Worm (Caenorhabditis elegans) whole organism, early embryonic: Measurements from ENCODE around the gene C41H7.9.

ENCODE experiments used
- B0310.2 ChIP-seq: sonication (generic microtip); optimal IDR thresholded peaks from 2 replicates; lab custom pipeline; 2016; ENCODE audit warnings: mild to moderate bottlenecking, missing genetic modification characterization, missing compliant biosample characterization
- F13C5.2 ChIP-seq: sonication (generic microtip); optimal IDR thresholded peaks from 2 replicates; lab custom pipeline; 2017; ENCODE audit warnings: mild to moderate bottlenecking, missing genetic modification characterization, inconsistent platforms, missing compliant biosample characterization
- aly-1 ChIP-seq: sonication (generic microtip); optimal IDR thresholded peaks from 2 replicates; lab custom pipeline; 2016; ENCODE audit warnings: missing genetic modification characterization, missing compliant biosample characterization
- ama-1 ChIP-seq: fragments of 150-350 bp; optimal IDR thresholded peaks from 2 replicates; lab custom pipeline; 2014
- ceh-13 ChIP-seq: fragments of 200-800 bp; sonication (Bioruptor generic); optimal IDR thresholded peaks from 2 replicates; lab custom pipeline; 2018; ENCODE audit warnings: mild to moderate bottlenecking, missing genetic modification characterization, missing compliant biosample characterization
- ceh-36 ChIP-seq: sonication (generic microtip); optimal IDR thresholded peaks from 2 replicates; lab custom pipeline; 2016; ENCODE audit warnings: missing genetic modification characterization, inconsistent platforms, missing compliant biosample characterization
- ets-7 ChIP-seq: sonication (generic microtip); optimal IDR thresholded peaks from 2 replicates; lab custom pipeline; 2016; ENCODE audit warnings: missing genotype, missing genetic modification characterization, missing compliant biosample characterization
- flt-1 ChIP-seq: fragments of 200-800 bp; sonication (Bioruptor generic); IDR thresholded peaks from 2 replicates; pipeline ENCODE4 v1.3.6; 2022; ENCODE audit warnings: missing genetic modification characterization, missing compliant biosample characterization
- hmbx-1 ChIP-seq: sonication (generic microtip); optimal IDR thresholded peaks from 2 replicates; lab custom pipeline; 2016; ENCODE audit warnings: mild to moderate bottlenecking, missing genetic modification characterization, missing compliant biosample characterization
- hmg-4 ChIP-seq: fragments of 200-800 bp; sonication (Bioruptor generic); optimal IDR thresholded peaks from 2 replicates; lab custom pipeline; 2018; ENCODE audit warnings: mild to moderate bottlenecking, missing genetic modification characterization, missing compliant biosample characterization
- hnd-1 ChIP-seq: sonication (generic microtip); optimal IDR thresholded peaks from 2 replicates; lab custom pipeline; 2016; ENCODE audit warnings: missing genetic modification characterization, missing compliant biosample characterization
- pes-1 ChIP-seq: fragments of 200-800 bp; sonication (Bioruptor generic); IDR thresholded peaks from 2 replicates; pipeline ENCODE4 v1.3.6; 2022; ENCODE audit warnings: missing genetic modification reagents, missing genetic modification characterization, missing compliant biosample characterization
- scrt-1 ChIP-seq: fragments of 200-800 bp; sonication (Bioruptor generic); IDR thresholded peaks from 2 replicates; pipeline ENCODE4 v1.3.6; 2022; ENCODE audit warnings: missing genetic modification characterization, missing compliant biosample characterization
- sea-1 ChIP-seq: fragments of 200-800 bp; sonication (Bioruptor generic); conservative IDR thresholded peaks from 2 replicates; pipeline ENCODE4 v1.3.6; 2022; ENCODE audit warnings: missing genetic modification characterization, missing compliant biosample characterization
- tbx-11 ChIP-seq: fragments of 200-800 bp; sonication (Bioruptor generic); IDR thresholded peaks from 2 replicates; pipeline ENCODE4 v1.3.6; 2022; ENCODE audit warnings: missing genetic modification characterization, missing compliant biosample characterization
- tbx-37 ChIP-seq: fragments of 200-800 bp; sonication (Bioruptor generic); conservative IDR thresholded peaks from 2 replicates; pipeline ENCODE4 v1.3.6; 2022; ENCODE audit warnings: missing genetic modification reagents, missing genetic modification characterization, missing compliant biosample characterization
- tra-4 ChIP-seq: sonication (generic microtip); optimal IDR thresholded peaks from 2 replicates; lab custom pipeline; 2017; ENCODE audit warnings: missing genetic modification characterization, missing compliant biosample characterization

The C41H7.9 gene

ce11 chrII:3000535-3001264 lies 11.3 kb downstream of the C41H7.9 start, which contains the start of gene lido-9:
Gene lido-9, plus strand, starts transcription at chrII:3000768.
- TF ChIP-seq ama-1 (peak; percentile 23), tbx-11 (GFP tag; lab: Robert Waterston, UW) (no peak), sea-1 (0 out of 2 replicates have a peak, but pooled peaks have one; percentile 48), F13C5.2 (no peak), flt-1 (GFP tag; lab: Robert Waterston, UW) (no peak), aly-1 (no peak), scrt-1 (GFP tag; lab: Robert Waterston, UW) (peak; percentile 68), hmg-4 (GFP tag; lab: Kevin White, UChicago) (no peak), B0310.2 (tag; lab: Kevin White, UChicago) (no peak), pes-1 (GFP tag; lab: Robert Waterston, UW) (no peak)

ce11 chrII:2997828-2998441 lies 14.1 kb downstream of the C41H7.9 start:
- TF ChIP-seq hnd-1 (tag; lab: Kevin White, UChicago) (no peak), ama-1 (no peak), flt-1 (GFP tag; lab: Robert Waterston, UW) (no peak), pes-1 (GFP tag; lab: Robert Waterston, UW) (no peak), tra-4 (tag; lab: Kevin White, UChicago) (no peak), hmbx-1 (tag; lab: Kevin White, UChicago) (no peak), B0310.2 (tag; lab: Kevin White, UChicago) (no peak), sea-1 (no peak), hmg-4 (GFP tag; lab: Kevin White, UChicago) (no peak), scrt-1 (GFP tag; lab: Robert Waterston, UW) (no peak), F13C5.2 (no peak), tbx-37 (GFP tag; lab: Robert Waterston, UW) (no peak), tbx-11 (GFP tag; lab: Robert Waterston, UW) (no peak)

ce11 chrII:2996721-2997120 lies 15.3 kb downstream of the C41H7.9 start, which contains the start of gene lido-8:
Gene lido-8, plus strand, starts transcription at chrII:2997021.
- TF ChIP-seq scrt-1 (GFP tag; lab: Robert Waterston, UW), result no peak
- no peak for TF ChIP-seq hmg-4 (GFP tag; lab: Kevin White, UChicago)

ce11 chrII:2994590-2995392 lies 17.2 kb downstream of the C41H7.9 start:
- no peak for TF ChIP-seq flt-1 (GFP tag; lab: Robert Waterston, UW)
- TF ChIP-seq scrt-1 (GFP tag; lab: Robert Waterston, UW), result no peak
- TF ChIP-seq aly-1, result no peak
- no peak for TF ChIP-seq ceh-13 (GFP tag; lab: Kevin White, UChicago)
- no peak for TF ChIP-seq sea-1
- TF ChIP-seq ets-7 (tag; lab: Kevin White, UChicago), result no peak
- TF ChIP-seq hmbx-1 (tag; lab: Kevin White, UChicago), result no peak
- TF ChIP-seq ama-1, result no peak
- TF ChIP-seq B0310.2 (tag; lab: Kevin White, UChicago), result no peak
- no peak for TF ChIP-seq tbx-37 (GFP tag; lab: Robert Waterston, UW)
- TF ChIP-seq hmg-4 (GFP tag; lab: Kevin White, UChicago), result no peak
- TF ChIP-seq hnd-1 (tag; lab: Kevin White, UChicago), result no peak
- TF ChIP-seq tra-4 (tag; lab: Kevin White, UChicago), result no peak
- TF ChIP-seq tbx-11 (GFP tag; lab: Robert Waterston, UW), result no peak
- no peak for TF ChIP-seq ceh-36 (tag; lab: Kevin White, UChicago)
- no peak for TF ChIP-seq F13C5.2
- TF ChIP-seq pes-1 (GFP tag; lab: Robert Waterston, UW), result no peak

ce11 chrII:2992300-2992699 lies 19.7 kb downstream of the C41H7.9 start:
- TF ChIP-seq ceh-13 (GFP tag; lab: Kevin White, UChicago), result no peak
- TF ChIP-seq sea-1, result no peak
- no peak for TF ChIP-seq ama-1
- no peak for TF ChIP-seq hmg-4 (GFP tag; lab: Kevin White, UChicago)
- TF ChIP-seq tra-4 (tag; lab: Kevin White, UChicago), result no peak
- no peak for TF ChIP-seq hmbx-1 (tag; lab: Kevin White, UChicago)
- no peak for TF ChIP-seq scrt-1 (GFP tag; lab: Robert Waterston, UW)
- no peak for TF ChIP-seq ets-7 (tag; lab: Kevin White, UChicago)
- no peak for TF ChIP-seq tbx-11 (GFP tag; lab: Robert Waterston, UW)
- TF ChIP-seq ceh-36 (tag; lab: Kevin White, UChicago), result no peak
- no peak for TF ChIP-seq flt-1 (GFP tag; lab: Robert Waterston, UW)
- TF ChIP-seq F13C5.2, result no peak
- TF ChIP-seq B0310.2 (tag; lab: Kevin White, UChicago), result no peak

ce11 chrII:2991555-2992083 lies 20.4 kb downstream of the C41H7.9 start, which contains the start of gene K08A2.2:
Gene K08A2.2, plus strand, starts transcription at chrII:2991605.
- TF ChIP-seq pes-1 (GFP tag; lab: Robert Waterston, UW) (peak; percentile 62), hmbx-1 (tag; lab: Kevin White, UChicago) (no peak), hnd-1 (tag; lab: Kevin White, UChicago) (no peak), ets-7 (tag; lab: Kevin White, UChicago) (no peak)
